Fruit fly (Drosophila melanogaster): Measurements from ENCODE around the gene brk.

Gene brk

dm6 chrX:7312406-7312805 lies 4.7 kb downstream of the brk start:
- TF ChIP-seq Sp1 (GFP tag; optimal IDR thresholded peaks at IDR 0.05) (no peak), dl (GFP tag; optimal IDR thresholded peaks at IDR 0.05; ENCODE audit: insufficient read depth in 1 of 2, partially characterized antibody in 2 of 2) (no peak), OdsH (GFP tag; optimal IDR thresholded peaks at IDR 0.05) (no peak), Dif (GFP tag; optimal IDR thresholded peaks at IDR 0.05; ENCODE audit: partially characterized antibody) (no peak), jim (GFP tag; optimal IDR thresholded peaks at IDR 0.05) (no peak), HLH106 (tag; optimal IDR thresholded peaks at IDR 0.05) (no peak), rgr (GFP tag; optimal IDR thresholded peaks at IDR 0.05) (no peak), GATAd (GFP tag; optimal IDR thresholded peaks at IDR 0.05) (no peak), dmrt93B (GFP tag; optimal IDR thresholded peaks at IDR 0.05) (no peak), Hr83 (GFP tag; optimal IDR thresholded peaks at IDR 0.05; ENCODE audit: poor library complexity, severe bottlenecking) (no peak), N (GFP tag; optimal IDR thresholded peaks at IDR 0.05) (no peak), Abd-B (GFP tag; optimal IDR thresholded peaks at IDR 0.05) (no peak), Rel (GFP tag; optimal IDR thresholded peaks at IDR 0.05) (no peak), Rel (tag; optimal IDR thresholded peaks at IDR 0.05) (no peak), sage (GFP tag; optimal IDR thresholded peaks at IDR 0.05) (no peak), Dfd (GFP tag; optimal IDR thresholded peaks at IDR 0.05) (no peak), fru (GFP tag; optimal IDR thresholded peaks at IDR 0.05) (no peak), CG9705 (GFP tag; optimal IDR thresholded peaks at IDR 0.05) (no peak), CrebA (GFP tag; optimal IDR thresholded peaks at IDR 0.05; ENCODE audit: borderline replicate concordance) (no peak)

DNA sequence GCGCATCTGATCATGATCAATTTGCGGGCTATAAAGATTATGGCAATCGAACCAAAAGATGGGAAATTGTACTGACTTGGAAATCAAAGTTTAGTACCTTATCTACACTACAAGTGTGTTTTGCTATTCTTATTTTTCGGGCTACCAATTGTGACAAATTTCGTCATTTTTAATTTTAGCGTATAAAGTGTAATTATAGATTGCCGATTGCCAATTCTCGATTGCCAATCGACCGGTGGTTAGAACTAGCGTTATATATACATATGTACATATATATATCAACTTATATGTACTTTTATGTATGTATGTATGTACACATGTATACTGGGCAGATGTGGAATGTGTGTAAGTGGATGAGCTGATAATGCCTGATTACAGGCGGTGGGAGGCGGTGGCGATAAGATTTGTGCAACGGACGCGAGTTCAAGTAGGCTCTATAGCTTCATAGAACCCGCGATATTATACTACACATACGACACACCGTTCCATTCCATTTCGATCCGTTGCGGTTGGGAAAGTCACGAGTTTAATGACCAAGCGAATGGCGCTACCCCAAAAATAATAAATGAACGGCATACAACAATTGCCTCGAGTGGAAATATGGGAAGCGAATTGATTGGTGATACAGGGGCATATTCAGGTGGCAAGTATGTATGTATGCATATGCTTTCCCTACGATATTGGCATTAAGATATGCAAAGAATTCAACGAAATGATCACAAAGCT lies 8.3 kb downstream of the brk start:
- TF ChIP-seq Rel (GFP tag; optimal IDR thresholded peaks at IDR 0.05) (no peak), Rel (tag; optimal IDR thresholded peaks at IDR 0.05) (peak; percentile 8), Hr83 (GFP tag; optimal IDR thresholded peaks at IDR 0.05; ENCODE audit: poor library complexity, severe bottlenecking) (no peak)

- TF ChIP-seq Rel (GFP tag; optimal IDR thresholded peaks at IDR 0.05) (no peak), Rel (tag; optimal IDR thresholded peaks at IDR 0.05) (peak; percentile 41), br (GFP tag; optimal IDR thresholded peaks at IDR 0.05) (peak; percentile 23), pan (optimal IDR thresholded peaks at IDR 0.05) (no peak)
Measured at dm6 chrX:7317214-7318210, 9.8 kb downstream of the brk start.

dm6 chrX:7318464-7318863 lies 10.7 kb downstream of the brk start:
- TF ChIP-seq Mio (GFP tag; optimal IDR thresholded peaks at IDR 0.05), result no peak
- peak; percentile 87 for TF ChIP-seq psq (GFP tag; optimal IDR thresholded peaks at IDR 0.05)

DNA sequence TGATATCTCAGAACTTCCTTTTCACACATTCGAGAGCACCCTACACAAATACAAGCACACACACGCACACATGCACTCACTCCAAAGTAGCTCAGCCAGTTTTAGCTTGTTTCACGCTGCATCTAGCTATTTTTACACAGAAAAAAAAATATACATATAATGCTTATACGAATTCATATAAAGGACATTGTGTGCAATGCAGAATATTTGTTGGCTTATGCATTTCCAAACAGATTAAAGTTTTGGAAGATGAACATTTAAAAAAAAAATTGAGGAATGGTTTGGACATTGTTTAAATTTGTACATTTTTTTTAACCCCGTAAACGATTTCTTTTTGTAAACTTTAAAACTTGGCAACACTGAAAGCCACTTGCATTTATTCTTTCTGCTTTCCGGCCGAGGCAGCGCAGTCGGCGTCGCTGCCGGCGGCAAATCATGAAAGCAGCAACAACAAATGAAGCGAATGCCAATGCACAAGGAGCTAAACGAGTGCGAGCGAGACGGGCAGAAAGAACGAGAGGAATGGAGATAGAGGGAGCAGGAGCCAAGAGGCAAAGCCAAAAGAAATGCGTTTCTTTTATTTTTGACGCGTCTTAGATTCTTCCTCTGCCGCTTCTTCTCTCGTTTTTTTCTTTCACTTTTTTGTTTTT lies 11.4 kb downstream of the brk start:
- TF ChIP-seq Rel (GFP tag; optimal IDR thresholded peaks at IDR 0.05) (no peak), Rel (tag; optimal IDR thresholded peaks at IDR 0.05) (no peak), rgr (GFP tag; optimal IDR thresholded peaks at IDR 0.05) (peak; percentile 80), dmrt93B (GFP tag; optimal IDR thresholded peaks at IDR 0.05) (peak; percentile 75), h (GFP tag; optimal IDR thresholded peaks at IDR 0.05) (peak; percentile 86), Hr83 (GFP tag; optimal IDR thresholded peaks at IDR 0.05; ENCODE audit: poor library complexity, severe bottlenecking) (no peak), psq (GFP tag; optimal IDR thresholded peaks at IDR 0.05) (peak; percentile 63), woc (GFP tag; optimal IDR thresholded peaks at IDR 0.05) (peak; percentile 67), Hr78 (GFP tag; optimal IDR thresholded peaks at IDR 0.05) (no peak), CG32264 (GFP tag; optimal IDR thresholded peaks at IDR 0.05) (peak; percentile 35), sage (GFP tag; optimal IDR thresholded peaks at IDR 0.05) (peak; percentile 44), Dfd (GFP tag; optimal IDR thresholded peaks at IDR 0.05) (no peak), br (GFP tag; optimal IDR thresholded peaks at IDR 0.05) (peak; percentile 82), sv (GFP tag; optimal IDR thresholded peaks at IDR 0.05) (peak; percentile 54), usp (GFP tag; optimal IDR thresholded peaks at IDR 0.05) (no peak), Sp1 (GFP tag; optimal IDR thresholded peaks at IDR 0.05) (peak; percentile 86), Vsx2 (GFP tag; optimal IDR thresholded peaks at IDR 0.05; ENCODE audit: partially characterized antibody) (no peak), Mio (GFP tag; optimal IDR thresholded peaks at IDR 0.05) (no peak), GATAd (GFP tag; optimal IDR thresholded peaks at IDR 0.05) (no peak), brk (GFP tag; optimal IDR thresholded peaks at IDR 0.05) (no peak), dsf (GFP tag; optimal IDR thresholded peaks at IDR 0.05; ENCODE audit: borderline replicate concordance) (peak; percentile 20), Abd-B (GFP tag; optimal IDR thresholded peaks at IDR 0.05) (no peak), Dif (GFP tag; optimal IDR thresholded peaks at IDR 0.05; ENCODE audit: partially characterized antibody) (no peak), N (GFP tag; optimal IDR thresholded peaks at IDR 0.05) (no peak), OdsH (GFP tag; optimal IDR thresholded peaks at IDR 0.05) (peak; percentile 83), fru (GFP tag; optimal IDR thresholded peaks at IDR 0.05) (peak; percentile 86), jim (GFP tag; optimal IDR thresholded peaks at IDR 0.05) (no peak), HLH106 (tag; optimal IDR thresholded peaks at IDR 0.05) (peak; percentile 83), Hnf4 (GFP tag; optimal IDR thresholded peaks at IDR 0.05) (peak; percentile 74), ey (GFP tag; optimal IDR thresholded peaks at IDR 0.05) (peak; percentile 80), CrebA (GFP tag; optimal IDR thresholded peaks at IDR 0.05; ENCODE audit: borderline replicate concordance) (no peak)

Measured in whole organism, wandering third instar larva.